Fruit fly (Drosophila melanogaster): ENCODE measurements around the gene CG31145.

Gene CG31145

dm6 chr3R:23657357-23658318 is 11.8 kb downstream of the CG31145 start:
- TF ChIP-seq Hr51 (GFP tag; optimal IDR thresholded peaks at IDR 0.05) (peak in 1 of 2 experiments; percentile 55), crp (GFP tag; optimal IDR thresholded peaks at IDR 0.05) (no peak), YL-1 (GFP tag; optimal IDR thresholded peaks at IDR 0.05) (peak; percentile 62), CG43689 (GFP tag; IDR thresholded peaks at IDR 0.05) (no peak), slp2 (GFP tag; optimal IDR thresholded peaks at IDR 0.05) (peak; percentile 14), Mrtf (GFP tag; IDR thresholded peaks at IDR 0.05) (no peak), CG4360 (GFP tag; IDR thresholded peaks at IDR 0.05) (peak; percentile 32; the same call in 1 of the 2 replicates), CG7745 (tag; optimal IDR thresholded peaks at IDR 0.05) (peak; percentile 88), CG7357 (GFP tag; IDR thresholded peaks at IDR 0.05) (no peak), CG30431 (GFP tag; optimal IDR thresholded peaks at IDR 0.05) (peak; percentile 77), tna (GFP tag; IDR thresholded peaks at IDR 0.05; ENCODE audit: partially characterized antibody) (0 out of 2 replicates have a peak, but pooled peaks have one; percentile 23), Max (GFP tag; optimal IDR thresholded peaks at IDR 0.05) (no peak), cad (GFP tag; optimal IDR thresholded peaks at IDR 0.05) (no peak), HHEX (GFP tag; optimal IDR thresholded peaks at IDR 0.05) (peak; percentile 80), CG3065 (GFP tag; optimal IDR thresholded peaks at IDR 0.05) (peak; percentile 25), jigr1 (GFP tag; IDR thresholded peaks at IDR 0.05) (no peak), CG6654 (GFP tag; optimal IDR thresholded peaks at IDR 0.05) (no peak), usp (GFP tag; optimal IDR thresholded peaks at IDR 0.05) (no peak), CG17361 (GFP tag; IDR thresholded peaks at IDR 0.05) (peak; percentile 67), CG9876 (GFP tag; optimal IDR thresholded peaks at IDR 0.05) (peak; percentile 62), vvl (GFP tag; IDR thresholded peaks at IDR 0.05) (peak; percentile 13; the same call in 1 of the 2 replicates), HLH4C (GFP tag; IDR thresholded peaks at IDR 0.05; ENCODE audit: partially characterized antibody) (no peak), Dad (GFP tag; optimal IDR thresholded peaks at IDR 0.05) (no peak), onecut (GFP tag; IDR thresholded peaks at IDR 0.05) (peak; percentile 71), rib (GFP tag; IDR thresholded peaks at IDR 0.05) (0 out of 2 replicates have a peak, but pooled peaks have one; percentile 17), ranshi (GFP tag; IDR thresholded peaks at IDR 0.05) (no peak; the same call in 1 of the 2 replicates), pros (GFP tag; optimal IDR thresholded peaks at IDR 0.05) (no peak), CG8290 (GFP tag; optimal IDR thresholded peaks at IDR 0.05) (peak; percentile 75), CG8290 (tag; optimal IDR thresholded peaks at IDR 0.05) (peak; percentile 49 to 92), gcm2 (GFP tag; optimal IDR thresholded peaks at IDR 0.05) (peak; percentile 33), CG17385 (GFP tag; optimal IDR thresholded peaks at IDR 0.05) (peak; percentile 65), gsb-n (tag; optimal IDR thresholded peaks at IDR 0.05) (peak; percentile 84), Xbp1 (GFP tag; optimal IDR thresholded peaks at IDR 0.05) (no peak), CG18764 (GFP tag; optimal IDR thresholded peaks at IDR 0.05) (peak; percentile 28), tio (GFP tag; optimal IDR thresholded peaks at IDR 0.05) (no peak), Trl (optimal IDR thresholded peaks at IDR 0.05) (no peak), Trl (GFP tag; optimal IDR thresholded peaks at IDR 0.05) (peak; percentile 77), CG6689 (GFP tag; IDR thresholded peaks at IDR 0.05) (peak; percentile 63), Adf1 (GFP tag; IDR thresholded peaks at IDR 0.05) (peak; percentile 28; the same call in 1 of the 2 replicates), CrebB (tag; optimal IDR thresholded peaks at IDR 0.05) (peak; percentile 75), NK7.1 (GFP tag; optimal IDR thresholded peaks at IDR 0.05) (peak; percentile 83), CG2875 (GFP tag; optimal IDR thresholded peaks at IDR 0.05) (peak; percentile 86), Hsf (GFP tag; optimal IDR thresholded peaks at IDR 0.05) (peak; percentile 37), CG15696 (tag; optimal IDR thresholded peaks at IDR 0.05) (peak; percentile 97), zen2 (GFP tag; IDR thresholded peaks at IDR 0.05; ENCODE audit: partially characterized antibody) (no peak), CG9727 (GFP tag; optimal IDR thresholded peaks at IDR 0.05) (peak; percentile 87), CG2712 (tag; optimal IDR thresholded peaks at IDR 0.05) (peak; percentile 47), CG11560 (tag; IDR thresholded peaks at IDR 0.05) (no peak), croc (GFP tag; conservative IDR thresholded peaks at IDR 0.05) (no peak)

All from whole organism, embryonic.